Fruit fly (Drosophila melanogaster) whole organism, embryonic: Measurements from ENCODE around the gene Nup37.

ENCODE experiments used
- CG12071 ChIP-seq: fragments of 200-800 bp; sonication (Bioruptor generic); optimal IDR thresholded peaks from 3 replicates; lab custom pipeline; 2018; ENCODE audit warnings: missing biosample characterization, mild to moderate bottlenecking, missing genetic modification characterization
- CG12659 ChIP-seq: fragments of 200-800 bp; sonication (Bioruptor generic); optimal IDR thresholded peaks from 3 replicates; lab custom pipeline; 2017; ENCODE audit warnings: mild to moderate bottlenecking, missing biosample characterization, missing genetic modification reagents, missing genetic modification characterization
- CG13123 ChIP-seq: fragments of 200-800 bp; sonication (Bioruptor generic); optimal IDR thresholded peaks from 2 replicates; lab custom pipeline; 2016; ENCODE audit warnings: missing biosample characterization, missing genetic modification characterization
- CG1603 ChIP-seq: fragments of 200-800 bp; sonication (Bioruptor generic); optimal IDR thresholded peaks from 2 replicates; lab custom pipeline; 2019; ENCODE audit warnings: missing biosample characterization, mild to moderate bottlenecking, missing genetic modification characterization, moderate library complexity
- CG16813 ChIP-seq: fragments of 200-800 bp; sonication (Bioruptor generic); IDR thresholded peaks from 3 replicates; pipeline ENCODE4 v1.3.6; 2022; ENCODE audit warnings: missing biosample characterization, missing genetic modification characterization; ENCODE audit not compliant: partially characterized antibody
- CG2712 ChIP-seq: fragments of 200-800 bp; optimal IDR thresholded peaks from 3 replicates; lab custom pipeline; 2019; ENCODE audit warnings: missing biosample characterization, mild to moderate bottlenecking, missing genetic modification characterization, moderate library complexity
- CG30403 ChIP-seq: fragments of 200-800 bp; sonication (Bioruptor generic); optimal IDR thresholded peaks from 3 replicates; lab custom pipeline; 2016; ENCODE audit warnings: missing biosample characterization, missing genetic modification characterization
- CG30431 ChIP-seq: fragments of 200-800 bp; sonication (Bioruptor generic); optimal IDR thresholded peaks from 2 replicates; lab custom pipeline; 2017; ENCODE audit warnings: missing biosample characterization, missing genetic modification characterization
- CG3065 ChIP-seq: fragments of 200-800 bp; sonication (Bioruptor generic); optimal IDR thresholded peaks from 2 replicates; lab custom pipeline; 2016; ENCODE audit warnings: missing biosample characterization, missing genetic modification characterization
- CG32767 ChIP-seq: fragments of 200-800 bp; sonication (Bioruptor generic); IDR thresholded peaks from 2 replicates; pipeline ENCODE4 v1.3.6; 2022; ENCODE audit warnings: missing biosample characterization, missing genetic modification characterization
- CG34224 ChIP-seq: fragments of 200-800 bp; sonication (Bioruptor generic); IDR thresholded peaks from 3 replicates; pipeline ENCODE4 v1.3.6; 2022; ENCODE audit warnings: missing biosample characterization, missing genetic modification characterization; ENCODE audit not compliant: partially characterized antibody
- CG3726 ChIP-seq: fragments of 200-800 bp; sonication (Bioruptor generic); IDR thresholded peaks from 3 replicates; pipeline ENCODE4, ENCODE4 v1.3.6; 2022; ENCODE audit warnings: missing biosample characterization, missing genetic modification characterization
- CG4820 ChIP-seq: fragments of 200-800 bp; sonication (Bioruptor generic); optimal IDR thresholded peaks from 3 replicates; lab custom pipeline; 2016; ENCODE audit warnings: missing biosample characterization, missing genetic modification characterization
- CG6791 ChIP-seq: fragments of 200-800 bp; sonication (Bioruptor generic); IDR thresholded peaks from 3 replicates; pipeline ENCODE4 v1.3.6; 2022; ENCODE audit warnings: missing biosample characterization, missing genetic modification characterization; ENCODE audit not compliant: partially characterized antibody
- CG9727 ChIP-seq: fragments of 200-800 bp; sonication (Bioruptor generic); optimal IDR thresholded peaks from 3 replicates; lab custom pipeline; 2017; ENCODE audit warnings: missing biosample characterization, mild to moderate bottlenecking, missing genetic modification characterization
- CkIIα-i1 ChIP-seq: fragments of 200-800 bp; sonication (Bioruptor generic); IDR thresholded peaks from 2 replicates; pipeline ENCODE4 v1.3.6; 2022; ENCODE audit warnings: missing biosample characterization, missing genetic modification characterization
- D19B ChIP-seq: fragments of 200-800 bp; sonication (Bioruptor generic); optimal IDR thresholded peaks from 2 replicates; lab custom pipeline; 2017; ENCODE audit warnings: missing biosample characterization, mild to moderate bottlenecking, missing genetic modification characterization
- Dad ChIP-seq: fragments of 200-800 bp; sonication (Bioruptor generic); optimal IDR thresholded peaks from 3 replicates; lab custom pipeline; 2016; ENCODE audit warnings: missing biosample characterization, missing genetic modification characterization
- Dbx ChIP-seq: fragments of 200-800 bp; sonication (Bioruptor generic); IDR thresholded peaks from 3 replicates; pipeline ENCODE4 v1.3.6; 2022; ENCODE audit warnings: missing biosample characterization, missing genetic modification characterization
- Doc2 ChIP-seq: fragments of 200-800 bp; sonication (Bioruptor generic); IDR thresholded peaks from 2 replicates; pipeline ENCODE4 v1.3.6; 2022; ENCODE audit warnings: missing biosample characterization, missing genetic modification characterization
- Drgx ChIP-seq: fragments of 200-800 bp; sonication (Bioruptor generic); IDR thresholded peaks from 2 replicates; pipeline ENCODE4 v1.3.6; 2022; ENCODE audit warnings: missing biosample characterization, missing genetic modification characterization
- Fer1 ChIP-seq: fragments of 200-800 bp; sonication (Bioruptor generic); optimal IDR thresholded peaks from 2 replicates; lab custom pipeline; 2017; ENCODE audit warnings: missing biosample characterization, mild to moderate bottlenecking, missing genetic modification characterization
- Fer3 ChIP-seq: fragments of 200-800 bp; sonication (Bioruptor generic); optimal IDR thresholded peaks from 2 replicates; lab custom pipeline; 2018; ENCODE audit warnings: missing biosample characterization, mild to moderate bottlenecking, missing genetic modification characterization, moderate library complexity
- H2.0 ChIP-seq: fragments of 200-800 bp; sonication (Bioruptor generic); IDR thresholded peaks from 2 replicates; pipeline ENCODE4 v1.3.6; 2022; ENCODE audit warnings: missing biosample characterization, missing genetic modification characterization
- HLH4C ChIP-seq: fragments of 200-800 bp; sonication (Bioruptor generic); IDR thresholded peaks from 3 replicates; pipeline ENCODE4 v1.3.6; 2022; ENCODE audit warnings: missing biosample characterization, missing genetic modification characterization; ENCODE audit not compliant: partially characterized antibody
- HLHmδ ChIP-seq: fragments of 200-800 bp; sonication (Bioruptor generic); optimal IDR thresholded peaks from 2 replicates; lab custom pipeline; 2018; ENCODE audit warnings: missing biosample characterization, mild to moderate bottlenecking, missing genetic modification characterization, moderate library complexity
- Hr39 ChIP-seq: fragments of >200 bp; optimal IDR thresholded peaks from 2 replicates; lab custom pipeline; 2017
- Max ChIP-seq: fragments of 200-800 bp; sonication (Bioruptor generic); optimal IDR thresholded peaks from 2 replicates; lab custom pipeline; 2016; ENCODE audit warnings: missing biosample characterization, mild to moderate bottlenecking, missing genetic modification characterization
- Ravus ChIP-seq: fragments of 200-800 bp; sonication (Bioruptor generic); IDR thresholded peaks from 2 replicates; pipeline ENCODE4 v1.3.6; 2022; ENCODE audit warnings: missing biosample characterization, missing genetic modification characterization
- Rfx ChIP-seq: fragments of 200-800 bp; sonication (Bioruptor generic); IDR thresholded peaks from 2 replicates; pipeline ENCODE4 v1.3.6; 2022; ENCODE audit warnings: missing biosample characterization, missing genetic modification characterization
- Sry-β ChIP-seq: fragments of 200-800 bp; sonication (Bioruptor generic); optimal IDR thresholded peaks from 2 replicates; lab custom pipeline; 2018; ENCODE audit warnings: missing biosample characterization, mild to moderate bottlenecking, missing genetic modification characterization, moderate library complexity
- Usf ChIP-seq: fragments of 200-800 bp; sonication (Bioruptor generic); optimal IDR thresholded peaks from 2 replicates; lab custom pipeline; 2017; ENCODE audit warnings: missing genotype, missing biosample characterization, missing genetic modification characterization
- Xrp1 ChIP-seq: fragments of 200-800 bp; sonication (Bioruptor generic); IDR thresholded peaks from 2 replicates; pipeline ENCODE4 v1.3.6; 2022; ENCODE audit warnings: missing biosample characterization, missing genetic modification characterization
- ato ChIP-seq: fragments of 200-800 bp; sonication (Bioruptor generic); IDR thresholded peaks from 2 replicates; pipeline ENCODE4 v1.3.6; 2022; ENCODE audit warnings: missing biosample characterization, missing genetic modification characterization; ENCODE audit not compliant: partially characterized antibody
- crol ChIP-seq: fragments of 200-800 bp; sonication (Bioruptor generic); IDR thresholded peaks from 2 replicates; pipeline ENCODE4 v1.3.6; 2022; ENCODE audit warnings: missing biosample characterization, missing genetic modification characterization
- esg ChIP-seq: fragments of 200-800 bp; sonication (Bioruptor generic); conservative IDR thresholded peaks from 2 replicates; pipeline ENCODE4 v1.3.6; 2022; ENCODE audit warnings: missing biosample characterization, missing genetic modification characterization
- fu2 ChIP-seq: fragments of 200-800 bp; sonication (Bioruptor generic); optimal IDR thresholded peaks from 2 replicates; lab custom pipeline; 2016; ENCODE audit warnings: missing biosample characterization, missing genetic modification characterization
- gcm2 ChIP-seq: fragments of 200-800 bp; sonication (Bioruptor generic); optimal IDR thresholded peaks from 2 replicates; lab custom pipeline; 2016; ENCODE audit warnings: missing biosample characterization, missing genetic modification characterization
- grau ChIP-seq: fragments of 200-800 bp; optimal IDR thresholded peaks from 3 replicates; lab custom pipeline; 2019; ENCODE audit warnings: missing biosample characterization, mild to moderate bottlenecking, missing genetic modification characterization, moderate library complexity
- kni ChIP-seq: fragments of 200-800 bp; sonication (Bioruptor generic); optimal IDR thresholded peaks from 3 replicates; lab custom pipeline; 2017; ENCODE audit warnings: mild to moderate bottlenecking, missing biosample characterization, missing genetic modification reagents, missing genetic modification characterization
- lola ChIP-seq, 3 experiments: fragments of >200 bp in 2 of 3; fragments of 200-800 bp in 1 of 3; sonication (Bioruptor generic) in 1 of 3; optimal IDR thresholded peaks; 2 replicates each; lab custom pipeline; 2017 to 2019; ENCODE audit warnings: missing biosample characterization in 3 of 3, missing genetic modification characterization in 3 of 3, mild to moderate bottlenecking in 1 of 3, moderate library complexity in 1 of 3
- org-1 ChIP-seq: fragments of 200-800 bp; sonication (Bioruptor generic); optimal IDR thresholded peaks from 2 replicates; lab custom pipeline; 2017; ENCODE audit warnings: missing biosample characterization, missing genetic modification characterization
- scrt ChIP-seq: fragments of 200-800 bp; sonication (Bioruptor generic); optimal IDR thresholded peaks from 2 replicates; lab custom pipeline; 2018; ENCODE audit warnings: missing biosample characterization, mild to moderate bottlenecking, missing genetic modification characterization, moderate library complexity
- sima ChIP-seq: fragments of 200-800 bp; sonication (Bioruptor generic); optimal IDR thresholded peaks from 2 replicates; lab custom pipeline; 2016; ENCODE audit warnings: missing biosample characterization, missing genetic modification characterization
- so ChIP-seq: fragments of 200-800 bp; sonication (Bioruptor generic); IDR thresholded peaks from 3 replicates; pipeline ENCODE4 v1.3.6; 2022; ENCODE audit warnings: missing biosample characterization, missing genetic modification characterization
- unc-4 ChIP-seq: fragments of 200-800 bp; sonication (Bioruptor generic); IDR thresholded peaks from 2 replicates; pipeline ENCODE4 v1.3.6; 2022; ENCODE audit warnings: missing biosample characterization, missing genetic modification characterization; ENCODE audit not compliant: partially characterized antibody
- usp ChIP-seq: fragments of >200 bp; optimal IDR thresholded peaks from 2 replicates; lab custom pipeline; 2017; ENCODE audit warnings: missing biosample characterization, missing genetic modification characterization
- zen2 ChIP-seq: fragments of 200-800 bp; sonication (Bioruptor generic); IDR thresholded peaks from 3 replicates; pipeline ENCODE4 v1.3.6; 2022; ENCODE audit warnings: missing biosample characterization, missing genetic modification characterization; ENCODE audit not compliant: partially characterized antibody

Gene Nup37

DNA sequence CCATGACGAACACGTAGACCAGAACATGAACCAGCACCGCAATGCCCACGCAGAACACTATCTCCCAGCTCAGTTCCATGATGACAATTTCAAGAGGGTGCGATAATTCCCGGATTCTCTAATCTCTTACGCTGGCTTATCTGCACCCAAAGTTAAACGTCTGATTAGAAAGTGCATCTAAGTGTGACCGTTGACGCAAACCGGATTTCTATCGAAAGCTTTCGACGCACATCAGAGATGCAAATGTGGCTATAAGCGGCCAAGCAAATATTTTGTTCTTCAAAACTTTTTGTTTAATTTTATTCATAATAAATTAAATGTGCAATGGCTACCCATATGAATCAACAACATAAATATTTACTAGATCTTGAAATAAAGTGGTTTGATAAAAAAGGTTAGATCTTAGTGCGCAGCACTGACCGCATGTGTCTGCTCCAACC, 14.9 kb downstream of the Nup37 start, which contains the start of the genes Kdsr and CG11858 (continued):
- TF ChIP-seq so (GFP tag; lab: Robert Waterston, UW) (no peak), Fer1 (GFP tag; lab: Kevin White, UChicago) (peak; percentile 77), Rfx (GFP tag; lab: Robert Waterston, UW) (peak; percentile 85), Fer3 (tag; lab: Kevin White, UChicago) (peak; percentile 61), Dbx (GFP tag; lab: Robert Waterston, UW) (peak; percentile 61; the same call in 1 of the 3 replicates), sima (no peak), scrt (GFP tag; lab: Kevin White, UChicago) (peak; percentile 33), unc-4 (GFP tag; lab: Robert Waterston, UW) (peak; percentile 56; the same call in 1 of the 2 replicates), CG32767 (GFP tag; lab: Robert Waterston, UW) (peak; percentile 23; the same call in 1 of the 2 replicates), Doc2 (GFP tag; lab: Robert Waterston, UW) (no peak), CkIIα-i1 (GFP tag; lab: Robert Waterston, UW) (no peak), CG3726 (no peak), CG1603 (tag; lab: Kevin White, UChicago) (peak; percentile 57), Max (GFP tag; lab: Kevin White, UChicago) (peak; percentile 72), HLHmδ (GFP tag; lab: Kevin White, UChicago) (peak; percentile 8), CG3065 (GFP tag; lab: Kevin White, UChicago) (no peak), Hr39 (no peak), CG12659 (GFP tag; lab: Kevin White, UChicago) (peak; percentile 66), CG16813 (GFP tag; lab: Robert Waterston, UW) (no peak), lola (GFP tag; optimal IDR thresholded peaks at IDR 0.05; lab: Kevin White, UChicago) (peak in 1 of 3 experiments; percentile 53), HLH4C (no peak), Xrp1 (peak; percentile 76), Ravus (GFP tag; lab: Robert Waterston, UW) (peak; percentile 11; the same call in 1 of the 2 replicates), Sry-β (peak; percentile 99), ato (GFP tag; lab: Robert Waterston, UW) (no peak), Drgx (GFP tag; lab: Robert Waterston, UW) (peak; percentile 52), org-1 (GFP tag; lab: Kevin White, UChicago) (no peak), CG13123 (GFP tag; lab: Kevin White, UChicago) (peak; percentile 6), D19B (no peak), usp (GFP tag; lab: Kevin White, UChicago) (no peak), H2.0 (peak; percentile 60; the same call in 1 of the 2 replicates), grau (peak; percentile 73), crol (GFP tag; lab: Robert Waterston, UW) (no peak), CG30403 (GFP tag; lab: Kevin White, UChicago) (peak; percentile 82), kni (GFP tag; lab: Kevin White, UChicago) (peak; percentile 6), CG2712 (tag; lab: Kevin White, UChicago) (peak; percentile 82), CG12071 (no peak), CG34224 (no peak), esg (GFP tag; lab: Robert Waterston, UW) (peak; percentile 36; the same call in 1 of the 2 replicates), CG30431 (GFP tag; lab: Kevin White, UChicago) (no peak), Dad (GFP tag; lab: Kevin White, UChicago) (peak; percentile 60), fu2 (GFP tag; lab: Kevin White, UChicago) (peak; percentile 21), zen2 (GFP tag; lab: Robert Waterston, UW) (no peak), CG9727 (GFP tag; lab: Kevin White, UChicago) (peak; percentile 53), CG4820 (peak; percentile 23), Usf (GFP tag; lab: Kevin White, UChicago) (no peak), CG6791 (GFP tag; lab: Robert Waterston, UW) (no peak), gcm2 (GFP tag; lab: Kevin White, UChicago) (peak; percentile 28)
